Worm (Caenorhabditis elegans) whole organism, L4 larva: Measurements from ENCODE around the gene F28D1.6.

Experiments used
- D1046.2 ChIP-seq: fragments of 200-800 bp; sonication (Bioruptor generic); IDR thresholded peaks from 2 replicates; pipeline ENCODE4 v1.3.6; 2022; ENCODE audit warnings: missing genetic modification characterization, missing compliant biosample characterization
- F37D6.2 ChIP-seq: sonication (generic microtip); optimal IDR thresholded peaks from 2 replicates; lab custom pipeline; 2016; ENCODE audit warnings: mild to moderate bottlenecking, missing genetic modification characterization, missing compliant biosample characterization
- F44E2.7 ChIP-seq: fragments of 200-800 bp; sonication (Bioruptor generic); IDR thresholded peaks from 2 replicates; pipeline ENCODE4 v2.1.2; 2022; ENCODE audit warnings: missing genetic modification characterization, missing compliant biosample characterization
- F49E8.2 ChIP-seq: sonication (generic microtip); optimal IDR thresholded peaks from 2 replicates; lab custom pipeline; 2016; ENCODE audit warnings: missing compliant biosample characterization, mild to moderate bottlenecking, missing genetic modification characterization, borderline replicate concordance
- T26A8.4 ChIP-seq: fragments of 200-800 bp; sonication (Bioruptor generic); IDR thresholded peaks from 2 replicates; pipeline ENCODE4 v1.3.6; 2022; ENCODE audit warnings: missing genetic modification characterization, missing compliant biosample characterization
- aha-1 ChIP-seq: fragments of 150-350 bp; peaks from one replicate; lab custom pipeline; 2014; ENCODE audit warnings: missing biosample characterization, missing genetic modification characterization
- aly-2 ChIP-seq: sonication (generic microtip); optimal IDR thresholded peaks from 2 replicates; lab custom pipeline; 2018; ENCODE audit warnings: missing biosample characterization, missing genetic modification characterization
- attf-4 ChIP-seq: sonication (generic microtip); optimal IDR thresholded peaks from 3 replicates; lab custom pipeline; 2017; ENCODE audit warnings: missing biosample characterization, missing genetic modification characterization
- ceh-32 ChIP-seq: sonication (generic microtip); optimal IDR thresholded peaks from 2 replicates; lab custom pipeline; 2016; ENCODE audit warnings: mild to moderate bottlenecking, missing genetic modification characterization, missing compliant biosample characterization; ENCODE audit not compliant: poor library complexity
- ceh-44 ChIP-seq: fragments of 200-800 bp; sonication (Bioruptor generic); IDR thresholded peaks from 2 replicates; pipeline ENCODE4 v1.3.6; 2022; ENCODE audit warnings: missing genetic modification reagents, missing genetic modification characterization, missing compliant biosample characterization
- ceh-62 ChIP-seq: sonication (generic microtip); optimal IDR thresholded peaks from 2 replicates; lab custom pipeline; 2017; ENCODE audit warnings: missing biosample characterization, missing genetic modification characterization
- ces-1 ChIP-seq: fragments of 150-350 bp; sonication (generic microtip); optimal IDR thresholded peaks from 4 replicates; lab custom pipeline; 2014; ENCODE audit warnings: missing biosample characterization, missing genetic modification reagents, missing genetic modification characterization
- cey-2 ChIP-seq: sonication (generic microtip); optimal IDR thresholded peaks from 3 replicates; lab custom pipeline; 2017; ENCODE audit warnings: missing genetic modification characterization, mild to moderate bottlenecking, missing compliant biosample characterization, antibody characterized with exemption, borderline replicate concordance; ENCODE audit not compliant: insufficient read depth
- daf-12 ChIP-seq: fragments of 150-350 bp; optimal IDR thresholded peaks from 2 replicates; lab custom pipeline; 2014; ENCODE audit warnings: missing biosample characterization, missing genetic modification reagents, missing genetic modification characterization
- daf-16 ChIP-seq, 3 experiments: sonication (generic microtip); optimal IDR thresholded peaks; 2 replicates each; lab custom pipeline; 2016 to 2017; ENCODE audit warnings: missing genetic modification characterization in 3 of 3, missing genetic modification reagents in 3 of 3, mild to moderate bottlenecking in 2 of 3, missing compliant biosample characterization in 2 of 3, missing biosample characterization in 1 of 3, moderate library complexity in 1 of 3
- daf-19 ChIP-seq: fragments of 200-800 bp; sonication (Bioruptor generic); conservative IDR thresholded peaks from 2 replicates; pipeline ENCODE4 v1.3.6; 2022; ENCODE audit warnings: missing genetic modification characterization, missing compliant biosample characterization
- dve-1 ChIP-seq: sonication (generic microtip); optimal IDR thresholded peaks from 2 replicates; lab custom pipeline; 2017; ENCODE audit warnings: antibody characterized with exemption, mild to moderate bottlenecking, missing genetic modification characterization, missing compliant biosample characterization; ENCODE audit not compliant: insufficient read depth
- fkh-10 ChIP-seq: fragments of 150-350 bp; optimal IDR thresholded peaks from 2 replicates; lab custom pipeline; 2014; ENCODE audit warnings: missing biosample characterization, missing genetic modification reagents, missing genetic modification characterization
- fos-1 ChIP-seq: fragments of 150-350 bp; optimal IDR thresholded peaks from 2 replicates; lab custom pipeline; 2014; ENCODE audit warnings: missing biosample characterization, missing genetic modification characterization
- hif-1 ChIP-seq, 2 experiments: sonication (generic microtip); optimal IDR thresholded peaks; 2 replicates each; lab custom pipeline; 2016 to 2017; ENCODE audit warnings: missing compliant biosample characterization in 2 of 2, missing genetic modification characterization in 2 of 2, missing genetic modification reagents in 2 of 2, missing genotype in 2 of 2, mild to moderate bottlenecking in 1 of 2
- hlh-11 ChIP-seq: fragments of 200-800 bp; sonication (Bioruptor generic); optimal IDR thresholded peaks from 2 replicates; lab custom pipeline; 2018; ENCODE audit warnings: mild to moderate bottlenecking, missing genetic modification characterization, missing compliant biosample characterization
- jun-1 ChIP-seq: fragments of 150-350 bp; optimal IDR thresholded peaks from 2 replicates; lab custom pipeline; 2014; ENCODE audit warnings: missing biosample characterization, missing genetic modification reagents, missing genetic modification characterization
- lin-1 ChIP-seq: fragments of 200-800 bp; sonication (Bioruptor generic); IDR thresholded peaks from 2 replicates; pipeline ENCODE4 v1.3.6; 2022; ENCODE audit warnings: missing genetic modification reagents, missing genetic modification characterization, missing compliant biosample characterization
- lin-13 ChIP-seq: fragments of 150-350 bp; optimal IDR thresholded peaks from 2 replicates; lab custom pipeline; 2014; ENCODE audit warnings: missing biosample characterization, missing genetic modification reagents, missing genetic modification characterization
- lin-15B ChIP-seq: fragments of 150-350 bp; sonication (generic microtip); optimal IDR thresholded peaks from 3 replicates; lab custom pipeline; 2014; ENCODE audit warnings: missing biosample characterization, missing genetic modification characterization
- madf-5 ChIP-seq, 2 experiments: fragments of 200-800 bp; sonication (Bioruptor generic); IDR thresholded peaks; 2 replicates each; pipeline ENCODE4 v1.3.6; 2022; ENCODE audit warnings: missing compliant biosample characterization in 2 of 2, missing genetic modification characterization in 2 of 2
- madf-9 ChIP-seq: fragments of 200-800 bp; sonication (Bioruptor generic); conservative IDR thresholded peaks from 2 replicates; pipeline ENCODE4 v1.3.6; 2022; ENCODE audit warnings: missing genetic modification reagents, missing genetic modification characterization, missing compliant biosample characterization
- mdl-1 ChIP-seq, 2 experiments: fragments of 150-350 bp in 1 of 2; sonication (generic microtip) in 1 of 2; optimal IDR thresholded peaks; 2 replicates each; lab custom pipeline; 2014 to 2017; ENCODE audit warnings: missing biosample characterization in 2 of 2, missing genetic modification characterization in 2 of 2
- mdt-29 ChIP-seq: fragments of 200-800 bp; sonication (Bioruptor generic); IDR thresholded peaks from 2 replicates; pipeline ENCODE4 v1.3.6; 2022; ENCODE audit warnings: missing genetic modification reagents, missing genetic modification characterization, missing compliant biosample characterization
- mes-2 ChIP-seq: sonication (generic microtip); optimal IDR thresholded peaks from 2 replicates; lab custom pipeline; 2016; ENCODE audit warnings: missing genotype, mild to moderate bottlenecking, missing genetic modification characterization, missing compliant biosample characterization; ENCODE audit not compliant: poor library complexity, severe bottlenecking
- mxl-3 ChIP-seq: fragments of 200-800 bp; sonication (Bioruptor generic); optimal IDR thresholded peaks from 2 replicates; lab custom pipeline; 2018; ENCODE audit warnings: mild to moderate bottlenecking, missing genetic modification characterization, missing compliant biosample characterization
- nhr-11 ChIP-seq: fragments of 150-350 bp; optimal IDR thresholded peaks from 2 replicates; lab custom pipeline; 2014; ENCODE audit warnings: missing biosample characterization, missing genetic modification characterization
- nhr-25 ChIP-seq: sonication (generic microtip); optimal IDR thresholded peaks from 2 replicates; lab custom pipeline; 2017; ENCODE audit warnings: missing genetic modification characterization, mild to moderate bottlenecking, missing compliant biosample characterization, antibody characterized with exemption, moderate library complexity, borderline replicate concordance; ENCODE audit not compliant: insufficient read depth
- nhr-28 ChIP-seq: fragments of 150-350 bp; optimal IDR thresholded peaks from 2 replicates; lab custom pipeline; 2014; ENCODE audit warnings: missing biosample characterization, missing genetic modification characterization
- nhr-42 ChIP-seq: fragments of 200-800 bp; sonication (Bioruptor generic); IDR thresholded peaks from 2 replicates; pipeline ENCODE4 v1.3.6; 2022; ENCODE audit warnings: missing genetic modification characterization, missing compliant biosample characterization
- nhr-48 ChIP-seq: sonication (generic microtip); optimal IDR thresholded peaks from 2 replicates; lab custom pipeline; 2016; ENCODE audit warnings: mild to moderate bottlenecking, missing genetic modification characterization, missing compliant biosample characterization
- nhr-6 ChIP-seq: fragments of 150-350 bp; optimal IDR thresholded peaks from 2 replicates; lab custom pipeline; 2014; ENCODE audit warnings: missing biosample characterization, missing genetic modification characterization
- nhr-77 ChIP-seq: fragments of 150-350 bp; optimal IDR thresholded peaks from 2 replicates; lab custom pipeline; 2014; ENCODE audit warnings: missing biosample characterization, missing genetic modification characterization
- pha-4 ChIP-seq, 2 experiments: fragments of 150-350 bp in 1 of 2; fragments of 200-800 bp in 1 of 2; sonication (Bioruptor generic) in 1 of 2; IDR thresholded peaks in 1 of 2; optimal IDR thresholded peaks in 1 of 2; 2 replicates each; pipeline versions ENCODE4 v1.3.6 to Lab custom; 2014 to 2022; ENCODE audit warnings: missing genetic modification characterization in 2 of 2, missing genetic modification reagents in 2 of 2, missing biosample characterization in 1 of 2, missing compliant biosample characterization in 1 of 2
- php-3 ChIP-seq: fragments of 200-800 bp; sonication (Bioruptor generic); IDR thresholded peaks from 2 replicates; pipeline ENCODE4 v1.3.6; 2022; ENCODE audit warnings: missing genetic modification reagents, missing genetic modification characterization, missing compliant biosample characterization
- pqm-1 ChIP-seq: sonication (generic microtip); optimal IDR thresholded peaks from 2 replicates; lab custom pipeline; 2017; ENCODE audit warnings: missing biosample characterization, missing genetic modification characterization
- rbr-2 ChIP-seq: sonication (generic microtip); optimal IDR thresholded peaks from 2 replicates; lab custom pipeline; 2016; ENCODE audit warnings: missing genotype, missing genetic modification characterization, missing compliant biosample characterization
- saeg-2 ChIP-seq: fragments of 200-800 bp; sonication (Bioruptor generic); IDR thresholded peaks from 2 replicates; pipeline ENCODE4 v1.3.6; 2022; ENCODE audit warnings: missing genetic modification reagents, missing genetic modification characterization, missing compliant biosample characterization
- skn-1 ChIP-seq: fragments of 150-350 bp; optimal IDR thresholded peaks from 2 replicates; lab custom pipeline; 2014; ENCODE audit warnings: missing biosample characterization, missing genetic modification characterization
- unc-130 ChIP-seq: sonication (generic microtip); optimal IDR thresholded peaks from 2 replicates; lab custom pipeline; 2016; ENCODE audit warnings: missing genetic modification reagents, missing genetic modification characterization, missing compliant biosample characterization
- vab-7 ChIP-seq: fragments of 200-800 bp; sonication (Bioruptor generic); IDR thresholded peaks from 2 replicates; pipeline ENCODE4 v1.3.6; 2022; ENCODE audit warnings: missing genetic modification reagents, missing genetic modification characterization, missing compliant biosample characterization
- zag-1 ChIP-seq: fragments of 150-350 bp; optimal IDR thresholded peaks from 2 replicates; lab custom pipeline; 2014; ENCODE audit warnings: missing biosample characterization, missing genetic modification characterization
- zip-11 ChIP-seq: fragments of 200-800 bp; sonication (Bioruptor generic); IDR thresholded peaks from 2 replicates; pipeline ENCODE4 v1.3.6; 2022; ENCODE audit warnings: missing genetic modification characterization, missing compliant biosample characterization
- zip-2 ChIP-seq: fragments of 150-350 bp; optimal IDR thresholded peaks from 2 replicates; lab custom pipeline; 2014; ENCODE audit warnings: missing biosample characterization, missing genetic modification characterization

Gene F28D1.6

ce11 chrIV:12404137-12404536, 19.2 kb upstream of the F28D1.6 start, which contains the start of gene gex-3 (continued):
- TF ChIP-seq madf-5 (GFP tag; IDR thresholded peaks at IDR 0.05; lab: Robert Waterston, UW) = no peak
- TF ChIP-seq aha-1 (tag; lab: Kevin White, UChicago) = peak; percentile 98
- TF ChIP-seq zip-2 = no peak
- TF ChIP-seq ces-1 (GFP tag; lab: Kevin White, UChicago) = peak; percentile 92
- peak; percentile 86 for TF ChIP-seq nhr-6 (tag; lab: Kevin White, UChicago)
- no peak for TF ChIP-seq ceh-32
- TF ChIP-seq php-3 = no peak
- no peak for TF ChIP-seq madf-9
- no peak for TF ChIP-seq D1046.2
- TF ChIP-seq pqm-1 (tag; lab: Kevin White, UChicago) = no peak
- TF ChIP-seq hlh-11 (tag; lab: Kevin White, UChicago) = peak; percentile 50
- TF ChIP-seq pha-4 (GFP tag; IDR thresholded peaks at IDR 0.05; lab: Robert Waterston, UW) = no peak
- TF ChIP-seq pha-4 (tag; optimal IDR thresholded peaks at IDR 0.05; lab: Kevin White, UChicago) = peak; percentile 69
- TF ChIP-seq saeg-2 (GFP tag; lab: Robert Waterston, UW) = no peak
- peak; percentile 25 for TF ChIP-seq nhr-25 (tag; lab: Kevin White, UChicago)
- no peak for TF ChIP-seq zag-1
- TF ChIP-seq hif-1 (tag; optimal IDR thresholded peaks at IDR 0.05; lab: Kevin White, UChicago) = peak in 1 of 2 experiments; percentile 49
- no peak for TF ChIP-seq aly-2
- peak; percentile 58 for TF ChIP-seq vab-7 (GFP tag; lab: Robert Waterston, UW)
- TF ChIP-seq fos-1 = no peak
- TF ChIP-seq skn-1 (tag; lab: Kevin White, UChicago) = no peak
- TF ChIP-seq lin-15B (tag; lab: Kevin White, UChicago) = peak; percentile 61
- TF ChIP-seq mes-2 (tag; lab: Kevin White, UChicago) = peak; percentile 92
- TF ChIP-seq F49E8.2 (tag; lab: Kevin White, UChicago) = peak; percentile 31
- peak; percentile 56 for TF ChIP-seq T26A8.4 (GFP tag; lab: Robert Waterston, UW)
- TF ChIP-seq dve-1 (tag; lab: Kevin White, UChicago) = peak; percentile 65
- peak; percentile 85 for TF ChIP-seq fkh-10 (GFP tag; lab: Kevin White, UChicago)
- TF ChIP-seq nhr-11 = peak; percentile 2
- TF ChIP-seq rbr-2 (tag; lab: Kevin White, UChicago) = peak; percentile 54
- TF ChIP-seq cey-2 (tag; lab: Kevin White, UChicago) = no peak
- peak; percentile 43 for TF ChIP-seq nhr-28 (tag; lab: Kevin White, UChicago)
- TF ChIP-seq mdt-29 = no peak
- peak; percentile 71 for TF ChIP-seq unc-130 (GFP tag; lab: Kevin White, UChicago)

DNA sequence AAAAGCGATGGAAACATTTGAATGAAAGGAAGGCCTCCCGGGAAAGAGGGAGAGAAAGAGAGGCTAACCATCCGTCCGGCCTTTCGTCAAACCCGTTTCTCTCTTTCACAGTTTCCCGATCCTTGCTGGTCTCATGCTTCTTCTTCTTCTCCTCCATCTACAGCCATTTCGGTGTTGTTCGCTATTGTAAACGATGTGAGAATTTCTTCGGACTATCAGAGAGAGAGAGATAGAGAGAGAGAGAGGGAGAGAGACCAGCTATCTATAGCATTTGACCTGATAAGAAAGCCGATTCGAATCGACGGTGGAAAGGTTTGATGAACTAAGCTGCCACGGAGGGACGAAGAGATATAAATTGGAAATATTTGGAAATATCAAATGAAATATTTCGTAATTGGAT, 18.5 kb upstream of the F28D1.6 start:
- TF ChIP-seq hlh-11 (tag; lab: Kevin White, UChicago) (peak; percentile 40), vab-7 (GFP tag; lab: Robert Waterston, UW) (no peak), nhr-28 (tag; lab: Kevin White, UChicago) (peak; percentile 32), nhr-42 (GFP tag; lab: Robert Waterston, UW) (no peak), zip-11 (no peak), lin-1 (GFP tag; lab: Robert Waterston, UW) (no peak), mdl-1 (tag; optimal IDR thresholded peaks at IDR 0.05; lab: Kevin White, UChicago) (no peak), fkh-10 (GFP tag; lab: Kevin White, UChicago) (no peak), nhr-6 (tag; lab: Kevin White, UChicago) (no peak), ceh-44 (GFP tag; lab: Robert Waterston, UW) (no peak), lin-13 (GFP tag; lab: Kevin White, UChicago) (no peak), ceh-62 (no peak), daf-16 (GFP tag; optimal IDR thresholded peaks at IDR 0.05; lab: Kevin White, UChicago) (no peak), daf-16 (tag; optimal IDR thresholded peaks at IDR 0.05; lab: Kevin White, UChicago) (no peak), D1046.2 (no peak), cey-2 (tag; lab: Kevin White, UChicago) (no peak), F44E2.7 (no peak), F37D6.2 (tag; lab: Kevin White, UChicago) (no peak), aha-1 (tag; lab: Kevin White, UChicago) (peak; percentile 95), jun-1 (tag; lab: Kevin White, UChicago) (no peak), daf-12 (tag; lab: Kevin White, UChicago) (no peak), attf-4 (tag; lab: Kevin White, UChicago) (no peak), mxl-3 (peak; percentile 55), daf-19 (GFP tag; lab: Robert Waterston, UW) (no peak), saeg-2 (GFP tag; lab: Robert Waterston, UW) (no peak), nhr-77 (tag; lab: Kevin White, UChicago) (no peak), nhr-48 (no peak)
